Fruit fly (Drosophila melanogaster) whole organism, embryonic: Measurements from ENCODE around the gene Ir94a.
A peak's percentile ranks its signal among the peaks of the same experiment; 100 is the strongest.

Experiments
- Ada2b ChIP-seq: fragments of 200-800 bp; sonication (Bioruptor generic); IDR thresholded peaks from 2 replicates; pipeline ENCODE4 v1.3.6; 2022; ENCODE audit warnings: missing biosample characterization, missing genetic modification characterization
- Bgb ChIP-seq: fragments of 200-800 bp; sonication (Bioruptor generic); IDR thresholded peaks from 2 replicates; pipeline ENCODE4 v1.3.6; 2022; ENCODE audit warnings: missing biosample characterization, missing genetic modification characterization; ENCODE audit not compliant: partially characterized antibody
- CG10366 ChIP-seq: fragments of 200-800 bp; sonication (Bioruptor generic); IDR thresholded peaks from 2 replicates; pipeline ENCODE4 v1.3.6; 2022; ENCODE audit warnings: missing biosample characterization, missing genetic modification characterization
- CG10543 ChIP-seq: fragments of 200-800 bp; sonication (Bioruptor generic); optimal IDR thresholded peaks from 3 replicates; lab custom pipeline; 2017; ENCODE audit warnings: missing biosample characterization, mild to moderate bottlenecking, missing genetic modification characterization, moderate library complexity
- CG10979 ChIP-seq: fragments of 200-800 bp; sonication (Bioruptor generic); optimal IDR thresholded peaks from 2 replicates; lab custom pipeline; 2018; ENCODE audit warnings: missing biosample characterization, mild to moderate bottlenecking, missing genetic modification characterization, moderate library complexity
- CG11398 ChIP-seq: fragments of 200-800 bp; sonication (Bioruptor generic); optimal IDR thresholded peaks from 2 replicates; lab custom pipeline; 2016; ENCODE audit warnings: missing biosample characterization, missing genetic modification characterization
- CG1529 ChIP-seq: fragments of 200-800 bp; sonication (Bioruptor generic); optimal IDR thresholded peaks from 3 replicates; lab custom pipeline; 2018; ENCODE audit warnings: missing biosample characterization, missing genetic modification characterization
- CG1602 ChIP-seq: fragments of 200-800 bp; sonication (Bioruptor generic); optimal IDR thresholded peaks from 3 replicates; lab custom pipeline; 2016; ENCODE audit warnings: missing biosample characterization, missing genetic modification characterization
- CG17328 ChIP-seq: fragments of 200-800 bp; sonication (Bioruptor generic); IDR thresholded peaks from 2 replicates; pipeline ENCODE4 v1.3.6; 2022; ENCODE audit warnings: missing biosample characterization, missing genetic modification characterization
- CG17359 ChIP-seq: fragments of 200-800 bp; sonication (Bioruptor generic); optimal IDR thresholded peaks from 3 replicates; lab custom pipeline; 2018; ENCODE audit warnings: missing biosample characterization, mild to moderate bottlenecking, missing genetic modification characterization, moderate library complexity
- CG18599 ChIP-seq: fragments of 200-800 bp; sonication (Bioruptor generic); optimal IDR thresholded peaks from 3 replicates; lab custom pipeline; 2017; ENCODE audit warnings: missing biosample characterization, missing genetic modification characterization, mild to moderate bottlenecking, moderate library complexity, missing genetic modification reagents
- CG2875 ChIP-seq: fragments of 200-800 bp; sonication (Bioruptor generic); optimal IDR thresholded peaks from 2 replicates; lab custom pipeline; 2017; ENCODE audit warnings: missing biosample characterization, mild to moderate bottlenecking, missing genetic modification characterization, missing genetic modification reagents
- CG2889 ChIP-seq: fragments of 200-800 bp; sonication (Bioruptor generic); IDR thresholded peaks from 3 replicates; pipeline ENCODE4 v1.3.6; 2022; ENCODE audit warnings: missing biosample characterization, missing genetic modification characterization
- CG33213 ChIP-seq: fragments of 200-800 bp; sonication (Bioruptor generic); optimal IDR thresholded peaks from 3 replicates; lab custom pipeline; 2016; ENCODE audit warnings: missing biosample characterization, missing genetic modification characterization
- CG34422 ChIP-seq: fragments of 200-800 bp; sonication (Bioruptor generic); IDR thresholded peaks from 3 replicates; pipeline ENCODE4 v1.3.6; 2022; ENCODE audit warnings: missing biosample characterization, missing genetic modification characterization
- CG4617 ChIP-seq: fragments of 200-800 bp; sonication (Bioruptor generic); optimal IDR thresholded peaks from 3 replicates; lab custom pipeline; 2016; ENCODE audit warnings: missing biosample characterization, missing genetic modification characterization, borderline replicate concordance
- CG5245 ChIP-seq: fragments of 200-800 bp; sonication (Bioruptor generic); optimal IDR thresholded peaks from 3 replicates; lab custom pipeline; 2016; ENCODE audit warnings: missing biosample characterization, missing genetic modification characterization
- CG6854 ChIP-seq: fragments of 200-800 bp; sonication (Bioruptor generic); optimal IDR thresholded peaks from 3 replicates; lab custom pipeline; 2017; ENCODE audit warnings: missing biosample characterization, mild to moderate bottlenecking, missing genetic modification characterization
- CG7987 ChIP-seq: fragments of 200-800 bp; sonication (Bioruptor generic); optimal IDR thresholded peaks from 2 replicates; lab custom pipeline; 2018; ENCODE audit warnings: missing biosample characterization, mild to moderate bottlenecking, missing genetic modification characterization, moderate library complexity
- CG8478 ChIP-seq: fragments of >200 bp; optimal IDR thresholded peaks from 2 replicates; lab custom pipeline; 2018
- CHES-1-like ChIP-seq: fragments of 200-800 bp; sonication (Bioruptor generic); optimal IDR thresholded peaks from 2 replicates; lab custom pipeline; 2016; ENCODE audit warnings: missing biosample characterization, missing genetic modification characterization
- CTCF ChIP-seq: fragments of 200-800 bp; sonication (Bioruptor generic); optimal IDR thresholded peaks from 2 replicates; lab custom pipeline; 2017; ENCODE audit warnings: missing biosample characterization, mild to moderate bottlenecking, missing genetic modification characterization, moderate library complexity
- Chrac-16 ChIP-seq: fragments of 200-800 bp; sonication (Bioruptor generic); optimal IDR thresholded peaks from 3 replicates; lab custom pipeline; 2016; ENCODE audit warnings: missing biosample characterization, missing genetic modification characterization
- Dip3 ChIP-seq: fragments of 200-800 bp; sonication (Bioruptor generic); optimal IDR thresholded peaks from 3 replicates; lab custom pipeline; 2016; ENCODE audit warnings: missing biosample characterization, missing genetic modification characterization
- E2f2 ChIP-seq: fragments of 200-800 bp; sonication (Bioruptor generic); IDR thresholded peaks from 2 replicates; pipeline ENCODE4 v1.3.6; 2022; ENCODE audit warnings: missing biosample characterization, missing genetic modification characterization
- H15 ChIP-seq: fragments of 200-800 bp; sonication (Bioruptor generic); IDR thresholded peaks from 3 replicates; pipeline ENCODE4 v1.3.6; 2022; ENCODE audit warnings: missing biosample characterization, missing genetic modification characterization
- Hmx ChIP-seq: fragments of 200-800 bp; sonication (Bioruptor generic); optimal IDR thresholded peaks from 2 replicates; lab custom pipeline; 2016; ENCODE audit warnings: missing biosample characterization, missing genetic modification characterization
- Max ChIP-seq: fragments of 200-800 bp; sonication (Bioruptor generic); optimal IDR thresholded peaks from 2 replicates; lab custom pipeline; 2016; ENCODE audit warnings: missing biosample characterization, mild to moderate bottlenecking, missing genetic modification characterization
- Mrtf ChIP-seq: fragments of 200-800 bp; sonication (Bioruptor generic); IDR thresholded peaks from 3 replicates; pipeline ENCODE4 v1.3.6; 2022; ENCODE audit warnings: missing biosample characterization, missing genetic modification characterization
- Oaz ChIP-seq: fragments of 200-800 bp; sonication (Bioruptor generic); IDR thresholded peaks from 2 replicates; pipeline ENCODE4 v1.3.6; 2022; ENCODE audit warnings: missing biosample characterization, missing genetic modification characterization
- Oli ChIP-seq: fragments of 200-800 bp; sonication (Bioruptor generic); optimal IDR thresholded peaks from 2 replicates; lab custom pipeline; 2018; ENCODE audit warnings: missing biosample characterization, mild to moderate bottlenecking, missing genetic modification characterization, moderate library complexity
- Optix ChIP-seq: fragments of 200-800 bp; sonication (Bioruptor generic); IDR thresholded peaks from 3 replicates; pipeline ENCODE4 v1.3.6; 2022; ENCODE audit warnings: missing biosample characterization, missing genetic modification characterization
- Six4 ChIP-seq: fragments of 200-800 bp; sonication (Bioruptor generic); optimal IDR thresholded peaks from 2 replicates; lab custom pipeline; 2016; ENCODE audit warnings: missing biosample characterization, missing genetic modification characterization
- Sox102F ChIP-seq: fragments of 200-800 bp; sonication (Bioruptor generic); optimal IDR thresholded peaks from 2 replicates; lab custom pipeline; 2018; ENCODE audit warnings: missing biosample characterization, mild to moderate bottlenecking, missing genetic modification characterization, moderate library complexity
- Tbp ChIP-seq: fragments of >200 bp; optimal IDR thresholded peaks from 2 replicates; lab custom pipeline; 2018; ENCODE audit warnings: missing biosample characterization, missing genetic modification characterization
- bsh ChIP-seq, 2 experiments: fragments of 200-800 bp; sonication (Bioruptor generic); optimal IDR thresholded peaks; 2 replicates each; lab custom pipeline; 2017 to 2018; ENCODE audit warnings: mild to moderate bottlenecking in 2 of 2, missing biosample characterization in 2 of 2, missing genetic modification characterization in 2 of 2, moderate library complexity in 1 of 2
- dmrt99B ChIP-seq: fragments of 200-800 bp; sonication (Bioruptor generic); optimal IDR thresholded peaks from 2 replicates; lab custom pipeline; 2018; ENCODE audit warnings: missing biosample characterization, mild to moderate bottlenecking, missing genetic modification characterization, moderate library complexity
- eve ChIP-seq, 2 experiments: fragments of >200 bp; optimal IDR thresholded peaks; 2 replicates each; lab custom pipeline; 2017; ENCODE audit warnings: missing biosample characterization in 2 of 2, missing genetic modification characterization in 2 of 2
- fru ChIP-seq: fragments of >200 bp; optimal IDR thresholded peaks from 2 replicates; lab custom pipeline; 2017
- ftz-f1 ChIP-seq: fragments of 200-800 bp; sonication (Bioruptor generic); optimal IDR thresholded peaks from 2 replicates; lab custom pipeline; 2016; ENCODE audit warnings: missing biosample characterization, missing genetic modification characterization
- grn ChIP-seq: fragments of 200-800 bp; sonication (Bioruptor generic); optimal IDR thresholded peaks from 3 replicates; lab custom pipeline; 2017; ENCODE audit warnings: missing biosample characterization, missing genetic modification characterization
- gsb ChIP-seq: fragments of 200-800 bp; sonication (Bioruptor generic); IDR thresholded peaks from 2 replicates; pipeline ENCODE4 v1.3.6; 2022; ENCODE audit warnings: missing biosample characterization, missing genetic modification characterization
- inv ChIP-seq: fragments of 200-800 bp; sonication (Bioruptor generic); IDR thresholded peaks from 2 replicates; pipeline ENCODE4 v1.3.6; 2022; ENCODE audit warnings: missing biosample characterization, missing genetic modification characterization; ENCODE audit not compliant: partially characterized antibody
- lab ChIP-seq: fragments of 200-800 bp; sonication (Bioruptor generic); optimal IDR thresholded peaks from 3 replicates; lab custom pipeline; 2017; ENCODE audit warnings: missing biosample characterization, missing genetic modification characterization, mild to moderate bottlenecking, moderate library complexity, missing genetic modification reagents
- lmd ChIP-seq: fragments of 200-800 bp; sonication (Bioruptor generic); IDR thresholded peaks from 2 replicates; pipeline ENCODE4 v1.3.6; 2022; ENCODE audit warnings: missing biosample characterization, missing genetic modification characterization
- nau ChIP-seq: fragments of 200-800 bp; sonication (Bioruptor generic); optimal IDR thresholded peaks from 3 replicates; lab custom pipeline; 2017; ENCODE audit warnings: missing biosample characterization, mild to moderate bottlenecking, missing genetic modification characterization, missing genetic modification reagents
- onecut ChIP-seq: fragments of 200-800 bp; sonication (Bioruptor generic); IDR thresholded peaks from 2 replicates; pipeline ENCODE4 v1.3.6; 2022; ENCODE audit warnings: missing biosample characterization, missing genetic modification characterization
- sens ChIP-seq: fragments of 200-800 bp; sonication (Bioruptor generic); peaks from one replicate; lab custom pipeline; 2016; ENCODE audit warnings: missing biosample characterization, missing genetic modification characterization
- slbo ChIP-seq: fragments of 200-800 bp; sonication (Bioruptor generic); IDR thresholded peaks from 2 replicates; pipeline ENCODE4 v1.3.6; 2022; ENCODE audit warnings: missing biosample characterization, missing genetic modification characterization
- twi ChIP-seq: fragments of 200-800 bp; optimal IDR thresholded peaks from 2 replicates; lab custom pipeline; 2019; ENCODE audit warnings: missing biosample characterization, mild to moderate bottlenecking, missing genetic modification characterization, moderate library complexity
- unc-4 ChIP-seq: fragments of 200-800 bp; sonication (Bioruptor generic); IDR thresholded peaks from 2 replicates; pipeline ENCODE4 v1.3.6; 2022; ENCODE audit warnings: missing biosample characterization, missing genetic modification characterization; ENCODE audit not compliant: partially characterized antibody
- vfl ChIP-seq: fragments of 200-800 bp; sonication (Bioruptor generic); optimal IDR thresholded peaks from 2 replicates; lab custom pipeline; 2016; ENCODE audit warnings: missing biosample characterization, missing genetic modification characterization
- wek ChIP-seq: fragments of 200-800 bp; sonication (Bioruptor generic); optimal IDR thresholded peaks from 3 replicates; lab custom pipeline; 2018; ENCODE audit warnings: missing biosample characterization, mild to moderate bottlenecking, missing genetic modification characterization, moderate library complexity

Ir94a gene

DNA sequence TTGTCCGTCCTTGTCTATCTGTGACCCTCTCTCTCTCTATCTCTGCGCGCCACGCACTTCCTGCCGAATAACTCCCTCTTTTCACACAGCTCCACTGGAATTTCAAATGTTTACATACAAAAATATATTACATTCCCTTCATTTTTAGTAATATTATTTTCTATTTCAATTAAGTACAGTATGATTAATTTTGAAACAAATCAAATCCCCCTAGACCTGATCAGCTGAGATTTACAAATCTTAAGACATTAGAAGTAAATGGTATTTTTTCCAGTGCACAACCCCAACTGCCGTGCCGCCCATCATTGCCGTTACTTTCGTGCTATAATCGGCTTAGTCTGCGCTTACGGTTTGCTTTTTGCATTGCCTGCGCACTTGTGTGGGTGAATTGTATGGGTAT, 4.9 kb upstream of the Ir94a start (continued):
- TF ChIP-seq CG10366 (GFP tag; lab: Robert Waterston, UW), result no peak; the same call in none of the 2 replicates
- TF ChIP-seq Dip3 (GFP tag; lab: Kevin White, UChicago), result no peak
- TF ChIP-seq CG5245 (GFP tag; lab: Kevin White, UChicago), result peak; percentile 41
- TF ChIP-seq CG2875 (GFP tag; lab: Kevin White, UChicago), result no peak
- peak; percentile 92 for TF ChIP-seq CG18599 (GFP tag; lab: Kevin White, UChicago)
- TF ChIP-seq CG7987, result no peak
- TF ChIP-seq Tbp (GFP tag; lab: Kevin White, UChicago), result no peak
- TF ChIP-seq CG10979 (tag; lab: Kevin White, UChicago), result no peak
- TF ChIP-seq slbo (GFP tag; lab: Robert Waterston, UW), result peak; percentile 62
- TF ChIP-seq ftz-f1 (GFP tag; lab: Kevin White, UChicago), result no peak
- no peak for TF ChIP-seq CTCF (GFP tag; lab: Kevin White, UChicago)
- no peak for TF ChIP-seq grn (GFP tag; lab: Kevin White, UChicago)
- TF ChIP-seq Oli (tag; lab: Kevin White, UChicago), result peak; percentile 42
- no peak for TF ChIP-seq CG11398 (GFP tag; lab: Kevin White, UChicago)
- TF ChIP-seq inv (GFP tag; lab: Robert Waterston, UW), result no peak
- no peak for TF ChIP-seq CG8478
- TF ChIP-seq Max (GFP tag; lab: Kevin White, UChicago), result no peak
- TF ChIP-seq dmrt99B (tag; lab: Kevin White, UChicago), result peak; percentile 73
- no peak for TF ChIP-seq twi (tag; lab: Kevin White, UChicago)
- TF ChIP-seq Bgb (GFP tag; lab: Robert Waterston, UW), result no peak
- no peak for TF ChIP-seq fru
- no peak for TF ChIP-seq bsh (GFP tag; optimal IDR thresholded peaks at IDR 0.05; lab: Kevin White, UChicago)
- TF ChIP-seq CHES-1-like (GFP tag; lab: Kevin White, UChicago), result no peak
- no peak for TF ChIP-seq nau (GFP tag; lab: Kevin White, UChicago)
- TF ChIP-seq wek, result no peak
- peak; percentile 86 for TF ChIP-seq lab (GFP tag; lab: Kevin White, UChicago)
- TF ChIP-seq Sox102F (GFP tag; lab: Kevin White, UChicago), result peak; percentile 63
- no peak for TF ChIP-seq CG4617
- TF ChIP-seq CG1529, result no peak
- TF ChIP-seq Hmx, result no peak
- TF ChIP-seq CG17359 (tag; lab: Kevin White, UChicago), result no peak
- TF ChIP-seq CG34422 (GFP tag; lab: Robert Waterston, UW), result no peak
- no peak for TF ChIP-seq eve (GFP tag; optimal IDR thresholded peaks at IDR 0.05; lab: Kevin White, UChicago)
- peak; percentile 49; the same call in 1 of the 2 replicates for TF ChIP-seq lmd (GFP tag; lab: Robert Waterston, UW)
- no peak for TF ChIP-seq unc-4 (GFP tag; lab: Robert Waterston, UW)
- TF ChIP-seq Six4 (GFP tag; lab: Kevin White, UChicago), result peak; percentile 8
- TF ChIP-seq CG2889 (GFP tag; lab: Robert Waterston, UW), result no peak
- TF ChIP-seq sens (GFP tag; lab: Kevin White, UChicago), result peak; percentile 62
- no peak for TF ChIP-seq Optix (GFP tag; lab: Robert Waterston, UW)
- peak; percentile 40; the same call in 1 of the 2 replicates for TF ChIP-seq CG17328 (GFP tag; lab: Robert Waterston, UW)
- peak; percentile 55 for TF ChIP-seq CG6854
- TF ChIP-seq CG33213 (GFP tag; lab: Kevin White, UChicago), result no peak
- TF ChIP-seq CG1602 (GFP tag; lab: Kevin White, UChicago), result no peak
- TF ChIP-seq vfl (GFP tag; lab: Kevin White, UChicago), result no peak
- TF ChIP-seq CG10543 (GFP tag; lab: Kevin White, UChicago), result no peak
- no peak for TF ChIP-seq Mrtf (GFP tag; lab: Robert Waterston, UW)
- TF ChIP-seq gsb (GFP tag; lab: Robert Waterston, UW), result no peak
- no peak for TF ChIP-seq Chrac-16 (GFP tag; lab: Kevin White, UChicago)
- peak; percentile 50; the same call in 1 of the 2 replicates for TF ChIP-seq Ada2b
- TF ChIP-seq H15, result no peak
- no peak for TF ChIP-seq E2f2
- TF ChIP-seq Oaz (GFP tag; lab: Robert Waterston, UW), result no peak
- peak; percentile 39; the same call in 1 of the 2 replicates for TF ChIP-seq onecut (GFP tag; lab: Robert Waterston, UW)
